Worm (Caenorhabditis elegans) whole organism, mixed stage, embryonic: ENCODE results near the gene slc-36.1.

Source experiments
- ces-1 ChIP-seq: fragments of 150-350 bp; optimal IDR thresholded peaks from 2 replicates; lab custom pipeline; 2014; ENCODE audit warnings: missing biosample characterization, missing genetic modification reagents, missing genetic modification characterization
- elt-1 ChIP-seq: sonication (generic microtip); optimal IDR thresholded peaks from 2 replicates; lab custom pipeline; 2017; ENCODE audit warnings: missing genetic modification characterization, mild to moderate bottlenecking, missing compliant biosample characterization, antibody characterized with exemption, moderate library complexity, borderline replicate concordance; ENCODE audit not compliant: insufficient read depth
- mep-1 ChIP-seq: fragments of 150-350 bp; optimal IDR thresholded peaks from 2 replicates; lab custom pipeline; 2017; ENCODE audit warnings: missing biosample characterization, missing genetic modification reagents, missing genetic modification characterization, inconsistent platforms
- snpc-4 ChIP-seq: fragments of 150-350 bp; optimal IDR thresholded peaks from 2 replicates; lab custom pipeline; 2014; ENCODE audit warnings: missing biosample characterization, missing genetic modification characterization

DNA sequence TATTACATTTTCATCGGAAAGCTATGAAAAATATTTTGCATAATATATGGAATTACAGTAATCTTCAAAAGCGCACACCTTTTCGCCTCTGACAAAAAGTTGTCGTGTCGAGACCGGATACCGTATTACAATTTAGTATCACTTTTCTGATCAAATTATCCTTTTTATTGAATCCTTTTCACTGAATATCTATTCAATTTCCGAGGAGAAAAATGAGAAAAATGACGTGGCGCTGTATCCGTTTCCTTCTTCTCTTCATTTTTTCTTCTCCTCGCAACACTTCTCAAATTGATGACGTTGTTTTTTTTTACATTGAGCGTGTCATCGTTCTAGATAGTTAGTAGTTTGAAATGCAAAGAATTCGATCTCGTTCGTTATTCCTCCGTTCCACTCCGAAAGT, 43.7 kb downstream of the slc-36.1 start:
- TF ChIP-seq elt-1 (tag; lab: Kevin White, UChicago) = no peak
- TF ChIP-seq snpc-4 (tag; lab: Kevin White, UChicago) = no peak
- peak; percentile 26 for TF ChIP-seq ces-1 (GFP tag; lab: Kevin White, UChicago)
- no peak for TF ChIP-seq mep-1
